Worm (Caenorhabditis elegans) whole organism, young adult: ENCODE data around the gene T01G5.8.

Source experiments
- B0035.1 ChIP-seq: sonication (generic microtip); optimal IDR thresholded peaks from 2 replicates; lab custom pipeline; 2016; ENCODE audit warnings: missing genetic modification characterization, mild to moderate bottlenecking, missing compliant biosample characterization, missing genotype, missing genetic modification reagents
- C06A6.2 ChIP-seq: fragments of 200-800 bp; sonication (Bioruptor generic); conservative IDR thresholded peaks from 2 replicates; pipeline ENCODE4 v1.3.6; 2022; ENCODE audit warnings: missing genetic modification characterization, missing compliant biosample characterization
- C17E4.6 ChIP-seq: fragments of 200-800 bp; sonication (Bioruptor generic); IDR thresholded peaks from 2 replicates; pipeline ENCODE4 v1.3.6; 2022; ENCODE audit warnings: missing genetic modification reagents, missing genetic modification characterization, missing compliant biosample characterization
- F33H1.4 ChIP-seq: fragments of 200-800 bp; sonication (Bioruptor generic); IDR thresholded peaks from 2 replicates; pipeline ENCODE4 v1.3.6; 2022; ENCODE audit warnings: missing genetic modification reagents, missing genetic modification characterization, missing compliant biosample characterization
- F55B11.4 ChIP-seq: sonication (generic microtip); optimal IDR thresholded peaks from 2 replicates; lab custom pipeline; 2016; ENCODE audit warnings: missing compliant biosample characterization, missing genetic modification characterization, borderline replicate concordance; ENCODE audit not compliant: insufficient read depth
- F57A8.1 ChIP-seq: fragments of 200-800 bp; sonication (Bioruptor generic); optimal IDR thresholded peaks from 2 replicates; lab custom pipeline; 2018; ENCODE audit warnings: mild to moderate bottlenecking, missing genetic modification characterization, moderate library complexity, missing compliant biosample characterization
- F57C9.4 ChIP-seq: sonication (generic microtip); optimal IDR thresholded peaks from 2 replicates; lab custom pipeline; 2017; ENCODE audit warnings: mild to moderate bottlenecking, missing genetic modification characterization, missing compliant biosample characterization
- T26A5.8 ChIP-seq: sonication (generic microtip); optimal IDR thresholded peaks from 2 replicates; lab custom pipeline; 2016; ENCODE audit warnings: missing genetic modification characterization, missing compliant biosample characterization
- Y53F4B.3 ChIP-seq: fragments of 200-800 bp; sonication (Bioruptor generic); IDR thresholded peaks from 2 replicates; pipeline ENCODE4 v1.3.6; 2022; ENCODE audit warnings: missing genetic modification reagents, missing genetic modification characterization, missing compliant biosample characterization
- Y79H2A.3 ChIP-seq: fragments of 200-800 bp; sonication (Bioruptor generic); conservative IDR thresholded peaks from 2 replicates; pipeline ENCODE4 v1.3.6; 2022; ENCODE audit warnings: missing genetic modification reagents, missing genetic modification characterization, missing compliant biosample characterization
- ZK185.1 ChIP-seq: sonication (generic microtip); optimal IDR thresholded peaks from 2 replicates; lab custom pipeline; 2016; ENCODE audit warnings: mild to moderate bottlenecking, missing genetic modification characterization, missing compliant biosample characterization; ENCODE audit not compliant: poor library complexity, severe bottlenecking
- aptf-3 ChIP-seq: fragments of 200-800 bp; sonication (Bioruptor generic); IDR thresholded peaks from 2 replicates; pipeline ENCODE4 v1.3.6; 2022; ENCODE audit warnings: missing genetic modification characterization, missing compliant biosample characterization
- attf-3 ChIP-seq: fragments of 200-800 bp; sonication (Bioruptor generic); conservative IDR thresholded peaks from 2 replicates; pipeline ENCODE4 v1.3.6; 2022; ENCODE audit warnings: missing genetic modification reagents, missing genetic modification characterization, missing compliant biosample characterization
- bed-1 ChIP-seq: fragments of 200-800 bp; sonication (Bioruptor generic); IDR thresholded peaks from 2 replicates; pipeline ENCODE4 v1.3.6; 2022; ENCODE audit warnings: missing genetic modification reagents, missing genetic modification characterization, missing compliant biosample characterization
- cebp-2 ChIP-seq: fragments of 200-800 bp; sonication (Bioruptor generic); IDR thresholded peaks from 2 replicates; pipeline ENCODE4 v1.3.6; 2022; ENCODE audit warnings: missing genetic modification characterization, missing compliant biosample characterization
- ceh-27 ChIP-seq: fragments of 200-800 bp; sonication (Bioruptor generic); optimal IDR thresholded peaks from 2 replicates; lab custom pipeline; 2018; ENCODE audit warnings: mild to moderate bottlenecking, missing genetic modification characterization, moderate library complexity, missing compliant biosample characterization
- die-1 ChIP-seq: sonication (generic microtip); optimal IDR thresholded peaks from 2 replicates; lab custom pipeline; 2016; ENCODE audit warnings: missing genotype, mild to moderate bottlenecking, missing genetic modification characterization, missing compliant biosample characterization
- ets-4 ChIP-seq: fragments of 200-800 bp; sonication (Bioruptor generic); optimal IDR thresholded peaks from 2 replicates; lab custom pipeline; 2018; ENCODE audit warnings: mild to moderate bottlenecking, missing genetic modification characterization, missing compliant biosample characterization
- hmg-1.2 ChIP-seq: fragments of 200-800 bp; sonication (Bioruptor generic); IDR thresholded peaks from 2 replicates; pipeline ENCODE4 v1.3.6; 2022; ENCODE audit warnings: missing genetic modification reagents, missing genetic modification characterization, missing compliant biosample characterization
- hrde-1 ChIP-seq: sonication (generic microtip); optimal IDR thresholded peaks from 2 replicates; lab custom pipeline; 2016; ENCODE audit warnings: missing genetic modification characterization, mild to moderate bottlenecking, missing compliant biosample characterization, moderate library complexity, missing genotype, missing genetic modification reagents, borderline replicate concordance
- lag-1 ChIP-seq: fragments of 200-800 bp; sonication (Bioruptor generic); IDR thresholded peaks from 2 replicates; pipeline ENCODE4 v1.3.6; 2022; ENCODE audit warnings: missing genetic modification reagents, missing genetic modification characterization, missing compliant biosample characterization
- lin-26 ChIP-seq: fragments of 200-800 bp; sonication (Bioruptor generic); IDR thresholded peaks from 2 replicates; pipeline ENCODE4 v1.3.6; 2022; ENCODE audit warnings: missing genetic modification reagents, missing genetic modification characterization, missing compliant biosample characterization
- lin-54 ChIP-seq: fragments of 200-800 bp; sonication (Bioruptor generic); optimal IDR thresholded peaks from 2 replicates; lab custom pipeline; 2018; ENCODE audit warnings: mild to moderate bottlenecking, missing genetic modification characterization, missing compliant biosample characterization
- lsl-1 ChIP-seq: fragments of 200-800 bp; sonication (Bioruptor generic); optimal IDR thresholded peaks from 2 replicates; lab custom pipeline; 2018; ENCODE audit warnings: mild to moderate bottlenecking, missing genetic modification characterization, moderate library complexity, missing compliant biosample characterization
- lsy-27 ChIP-seq: sonication (generic microtip); optimal IDR thresholded peaks from 2 replicates; lab custom pipeline; 2017; ENCODE audit warnings: missing genetic modification characterization, mild to moderate bottlenecking, missing compliant biosample characterization, antibody characterized with exemption, missing genotype, borderline replicate concordance; ENCODE audit not compliant: insufficient read depth
- madf-10 ChIP-seq: sonication (generic microtip); optimal IDR thresholded peaks from 2 replicates; lab custom pipeline; 2016; ENCODE audit warnings: mild to moderate bottlenecking, missing genetic modification characterization, missing compliant biosample characterization
- madf-3 ChIP-seq: fragments of 200-800 bp; sonication (Bioruptor generic); IDR thresholded peaks from 2 replicates; pipeline ENCODE4 v1.3.6; 2022; ENCODE audit warnings: missing genetic modification reagents, missing genetic modification characterization, missing compliant biosample characterization
- madf-6 ChIP-seq: fragments of 200-800 bp; sonication (Bioruptor generic); IDR thresholded peaks from 2 replicates; pipeline ENCODE4 v1.3.6; 2022; ENCODE audit warnings: missing genetic modification reagents, missing genetic modification characterization, missing compliant biosample characterization
- madf-8 ChIP-seq: fragments of 200-800 bp; sonication (Bioruptor generic); conservative IDR thresholded peaks from 2 replicates; pipeline ENCODE4 v1.3.6; 2022; ENCODE audit warnings: missing genetic modification reagents, missing genetic modification characterization, missing compliant biosample characterization
- mes-4 ChIP-seq: sonication (generic microtip); optimal IDR thresholded peaks from 2 replicates; lab custom pipeline; 2016; ENCODE audit warnings: missing genotype, missing genetic modification characterization, missing compliant biosample characterization
- nhr-90 ChIP-seq: sonication (generic microtip); optimal IDR thresholded peaks from 2 replicates; lab custom pipeline; 2016; ENCODE audit warnings: missing genotype, mild to moderate bottlenecking, missing genetic modification characterization, missing compliant biosample characterization
- pha-4 ChIP-seq: fragments of 150-350 bp; sonication (generic microtip); optimal IDR thresholded peaks from 2 replicates; lab custom pipeline; 2014; ENCODE audit warnings: missing biosample characterization, missing genetic modification reagents, missing genetic modification characterization
- rec-8 ChIP-seq, 2 experiments: sonication (generic microtip); optimal IDR thresholded peaks; 2 replicates each; lab custom pipeline; 2016; ENCODE audit warnings: mild to moderate bottlenecking in 2 of 2, missing genetic modification characterization in 2 of 2, missing genetic modification reagents in 2 of 2, missing genotype in 2 of 2, missing biosample characterization in 1 of 2, missing compliant biosample characterization in 1 of 2, moderate library complexity in 1 of 2
- unc-130 ChIP-seq: sonication (generic microtip); optimal IDR thresholded peaks from 2 replicates; lab custom pipeline; 2016; ENCODE audit warnings: missing genetic modification reagents, missing genetic modification characterization, missing compliant biosample characterization
- xnd-1 ChIP-seq: sonication (generic microtip); optimal IDR thresholded peaks from 2 replicates; lab custom pipeline; 2016; ENCODE audit warnings: missing genotype, missing genetic modification reagents, missing genetic modification characterization, missing compliant biosample characterization
- ztf-25 ChIP-seq: fragments of 200-800 bp; sonication (Bioruptor generic); IDR thresholded peaks from 2 replicates; pipeline ENCODE4 v1.3.6; 2022; ENCODE audit warnings: missing genetic modification reagents, missing genetic modification characterization, missing compliant biosample characterization
- ztf-28 ChIP-seq: fragments of 200-800 bp; sonication (Bioruptor generic); IDR thresholded peaks from 2 replicates; pipeline ENCODE4 v1.3.6; 2022; ENCODE audit warnings: missing genetic modification reagents, missing genetic modification characterization, missing compliant biosample characterization

The T01G5.8 gene

ce11 chrV:15089438-15089837, 26.6 kb upstream of the T01G5.8 start, which contains the start of the genes C01G10.5 and C01G10.4:
TSS of gene C01G10.5 (minus strand) at chrV:15089538.
TSS of gene C01G10.4 (plus strand) at chrV:15089740.
- no peak for TF ChIP-seq B0035.1
- no peak for TF ChIP-seq bed-1 (GFP tag; lab: Robert Waterston, UW)
- TF ChIP-seq die-1 (tag; lab: Kevin White, UChicago) = no peak
- TF ChIP-seq ztf-28 = no peak
- no peak for TF ChIP-seq F57A8.1 (GFP tag; lab: Kevin White, UChicago)
- TF ChIP-seq T26A5.8 (tag; lab: Kevin White, UChicago) = no peak
- TF ChIP-seq lsy-27 (tag; lab: Kevin White, UChicago) = no peak
- no peak for TF ChIP-seq lsl-1
- TF ChIP-seq lin-26 (GFP tag; lab: Robert Waterston, UW) = no peak
- TF ChIP-seq rec-8 (tag; optimal IDR thresholded peaks at IDR 0.05; lab: Kevin White, UChicago) = no peak
- no peak for TF ChIP-seq cebp-2 (GFP tag; lab: Robert Waterston, UW)
- TF ChIP-seq attf-3 (GFP tag; lab: Robert Waterston, UW) = no peak
- no peak for TF ChIP-seq C06A6.2

ce11 chrV:15090457-15090856, 25.6 kb upstream of the T01G5.8 start, which contains the start of gene C01G10.17:
TSS of gene C01G10.17 (plus strand) at chrV:15090757.
- TF ChIP-seq ztf-25 (GFP tag; lab: Robert Waterston, UW) (no peak), lag-1 (no peak), lin-54 (GFP tag; lab: Kevin White, UChicago) (no peak), F57C9.4 (tag; lab: Kevin White, UChicago) (no peak), unc-130 (GFP tag; lab: Kevin White, UChicago) (no peak), madf-3 (GFP tag; lab: Robert Waterston, UW) (no peak), ZK185.1 (tag; lab: Kevin White, UChicago) (no peak), C17E4.6 (GFP tag; lab: Robert Waterston, UW) (no peak), hmg-1.2 (GFP tag; lab: Robert Waterston, UW) (no peak), ets-4 (GFP tag; lab: Kevin White, UChicago) (no peak), nhr-90 (tag; lab: Kevin White, UChicago) (no peak), hrde-1 (tag; lab: Kevin White, UChicago) (no peak)

ce11 chrV:15092666-15093065, 23.4 kb upstream of the T01G5.8 start, which contains the start of gene txt-12:
TSS of gene txt-12 (plus strand) at chrV:15092966.
- no peak for TF ChIP-seq Y79H2A.3 (GFP tag; lab: Robert Waterston, UW)
- no peak for TF ChIP-seq Y53F4B.3
- TF ChIP-seq aptf-3 (GFP tag; lab: Robert Waterston, UW) = no peak
- TF ChIP-seq madf-8 (GFP tag; lab: Robert Waterston, UW) = no peak
- no peak for TF ChIP-seq madf-6
- TF ChIP-seq mes-4 = no peak
- TF ChIP-seq madf-10 (tag; lab: Kevin White, UChicago) = no peak
- TF ChIP-seq pha-4 = no peak
- no peak for TF ChIP-seq xnd-1 (tag; lab: Kevin White, UChicago)
- TF ChIP-seq F55B11.4 (tag; lab: Kevin White, UChicago) = no peak
- TF ChIP-seq F33H1.4 = no peak
- no peak for TF ChIP-seq ceh-27 (GFP tag; lab: Kevin White, UChicago)
